Worm (Caenorhabditis elegans) whole organism, mixed stage, embryonic: ENCODE data around the gene F10G7.9.

Source experiments
- blmp-1 ChIP-seq: fragments of 150-350 bp; optimal IDR thresholded peaks from 2 replicates; lab custom pipeline; 2014; ENCODE audit warnings: missing biosample characterization, missing genetic modification characterization
- ceh-39 ChIP-seq: fragments of 150-350 bp; optimal IDR thresholded peaks from 2 replicates; lab custom pipeline; 2014; ENCODE audit warnings: missing biosample characterization, missing genetic modification characterization
- ces-1 ChIP-seq: fragments of 150-350 bp; optimal IDR thresholded peaks from 2 replicates; lab custom pipeline; 2014; ENCODE audit warnings: missing biosample characterization, missing genetic modification reagents, missing genetic modification characterization
- lsy-2 ChIP-seq: fragments of 150-350 bp; optimal IDR thresholded peaks from 2 replicates; lab custom pipeline; 2014; ENCODE audit warnings: missing biosample characterization, missing genetic modification characterization
- mab-5 ChIP-seq: fragments of 150-350 bp; optimal IDR thresholded peaks from 2 replicates; lab custom pipeline; 2014; ENCODE audit warnings: missing biosample characterization, missing genetic modification characterization
- mep-1 ChIP-seq: fragments of 150-350 bp; optimal IDR thresholded peaks from 2 replicates; lab custom pipeline; 2017; ENCODE audit warnings: missing biosample characterization, missing genetic modification reagents, missing genetic modification characterization, inconsistent platforms
- nhr-237 ChIP-seq: fragments of 150-350 bp; optimal IDR thresholded peaks from 2 replicates; lab custom pipeline; 2014; ENCODE audit warnings: missing biosample characterization, missing genetic modification characterization
- pha-4 ChIP-seq: fragments of 150-350 bp; optimal IDR thresholded peaks from 2 replicates; lab custom pipeline; 2018; ENCODE audit warnings: missing biosample characterization, missing genetic modification reagents, missing genetic modification characterization

DNA sequence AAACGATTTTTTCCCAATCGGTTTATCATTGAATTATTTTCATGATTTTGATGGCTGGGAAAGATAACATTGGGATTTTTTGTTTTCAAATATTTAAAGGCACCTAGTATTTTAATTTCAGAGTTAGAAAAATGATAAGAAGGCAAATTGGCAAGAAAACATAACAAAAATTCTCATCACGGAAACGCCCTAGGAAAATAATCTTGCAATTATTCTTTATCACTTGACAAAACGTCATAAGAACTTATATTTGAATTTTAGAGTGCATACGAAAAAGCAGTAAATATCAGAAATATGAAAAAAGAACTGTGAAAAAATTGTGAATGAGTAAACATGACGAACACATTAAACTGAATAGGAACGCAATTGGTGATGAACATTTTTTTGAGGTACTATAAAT, 48.9 kb downstream of the F10G7.9 start:
- TF ChIP-seq ceh-39 (tag; lab: Kevin White, UChicago) (no peak), ces-1 (no peak), mab-5 (tag; lab: Kevin White, UChicago) (no peak), blmp-1 (tag; lab: Kevin White, UChicago) (no peak), lsy-2 (tag; lab: Kevin White, UChicago) (no peak), pha-4 (tag; lab: Kevin White, UChicago) (no peak), mep-1 (tag; lab: Kevin White, UChicago) (no peak), nhr-237 (tag; lab: Kevin White, UChicago) (no peak)
